Fruit fly (Drosophila melanogaster): Measurements from ENCODE around the gene Osi9.

The Osi9 gene

dm6 chr3R:6254875-6255274, 5.1 kb upstream of the Osi9 start, which contains the start of gene Osi8:
Gene Osi8, plus strand, starts transcription at chr3R:6255175.
- TF ChIP-seq cnc (optimal IDR thresholded peaks at IDR 0.05): no peak
- no peak for TF ChIP-seq cic (GFP tag; optimal IDR thresholded peaks at IDR 0.05)
- no peak for TF ChIP-seq CG7045 (GFP tag; optimal IDR thresholded peaks at IDR 0.05)
- TF ChIP-seq Clk (GFP tag; optimal IDR thresholded peaks at IDR 0.05): no peak
- no peak for TF ChIP-seq Mnt (GFP tag; optimal IDR thresholded peaks at IDR 0.05)
- TF ChIP-seq CG7101 (tag; optimal IDR thresholded peaks at IDR 0.05): no peak
- TF ChIP-seq kay (GFP tag; ENCODE audit: borderline replicate concordance): no peak
- no peak for TF ChIP-seq CG11617 (GFP tag; optimal IDR thresholded peaks at IDR 0.05)
- no peak for TF ChIP-seq CG5204 (GFP tag; optimal IDR thresholded peaks at IDR 0.05)
- TF ChIP-seq toe (GFP tag; optimal IDR thresholded peaks at IDR 0.05): no peak
- TF ChIP-seq Crg-1 (GFP tag; optimal IDR thresholded peaks at IDR 0.05): no peak
- TF ChIP-seq CG14711 (tag; optimal IDR thresholded peaks at IDR 0.05): no peak
- no peak for TF ChIP-seq pad (GFP tag; optimal IDR thresholded peaks at IDR 0.05)
- no peak for TF ChIP-seq bab1 (GFP tag; optimal IDR thresholded peaks at IDR 0.05)
- TF ChIP-seq CG1620 (GFP tag; optimal IDR thresholded peaks at IDR 0.05): no peak
- TF ChIP-seq CG12768 (GFP tag; optimal IDR thresholded peaks at IDR 0.05): no peak
- no peak for TF ChIP-seq tj (GFP tag; optimal IDR thresholded peaks at IDR 0.05)

DNA sequence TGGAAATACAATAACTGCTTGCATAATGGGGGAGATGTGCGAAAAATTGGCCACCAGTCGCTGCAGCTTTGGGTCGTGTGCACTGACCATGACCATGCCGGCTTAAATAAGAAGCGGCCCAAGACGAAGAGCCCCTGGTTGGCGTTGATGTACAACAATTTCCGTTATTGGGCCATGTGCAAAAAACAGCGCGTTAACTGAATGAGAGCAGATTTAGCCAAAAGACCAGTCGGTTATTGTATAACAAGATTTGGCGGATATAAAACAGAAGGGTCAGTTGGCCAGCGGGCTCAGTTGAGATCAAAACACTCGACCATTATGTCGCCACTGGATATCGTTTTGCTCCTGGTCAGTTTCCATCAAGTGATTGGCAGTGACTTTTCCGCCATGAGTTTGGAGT, 3.6 kb downstream of the Osi9 start, which contains the start of gene Osi10a:
Osi10a (plus strand) TSS at position 301 of the 400 bp plus-strand sequence.
- TF ChIP-seq ovo (GFP tag; optimal IDR thresholded peaks at IDR 0.05): no peak
- no peak for TF ChIP-seq CG7045 (GFP tag; optimal IDR thresholded peaks at IDR 0.05)
- no peak for TF ChIP-seq Hr96 (GFP tag; optimal IDR thresholded peaks at IDR 0.05)
- TF ChIP-seq Clk (GFP tag; optimal IDR thresholded peaks at IDR 0.05): no peak
- no peak for TF ChIP-seq cnc (optimal IDR thresholded peaks at IDR 0.05)
- no peak for TF ChIP-seq CG11617 (GFP tag; optimal IDR thresholded peaks at IDR 0.05)
- TF ChIP-seq Crg-1 (GFP tag; optimal IDR thresholded peaks at IDR 0.05): no peak
- TF ChIP-seq bab1 (GFP tag; optimal IDR thresholded peaks at IDR 0.05): no peak
- TF ChIP-seq kay (GFP tag; ENCODE audit: borderline replicate concordance): no peak
- no peak for TF ChIP-seq CG14711 (tag; optimal IDR thresholded peaks at IDR 0.05)
- no peak for TF ChIP-seq Mnt (GFP tag; optimal IDR thresholded peaks at IDR 0.05)

DNA sequence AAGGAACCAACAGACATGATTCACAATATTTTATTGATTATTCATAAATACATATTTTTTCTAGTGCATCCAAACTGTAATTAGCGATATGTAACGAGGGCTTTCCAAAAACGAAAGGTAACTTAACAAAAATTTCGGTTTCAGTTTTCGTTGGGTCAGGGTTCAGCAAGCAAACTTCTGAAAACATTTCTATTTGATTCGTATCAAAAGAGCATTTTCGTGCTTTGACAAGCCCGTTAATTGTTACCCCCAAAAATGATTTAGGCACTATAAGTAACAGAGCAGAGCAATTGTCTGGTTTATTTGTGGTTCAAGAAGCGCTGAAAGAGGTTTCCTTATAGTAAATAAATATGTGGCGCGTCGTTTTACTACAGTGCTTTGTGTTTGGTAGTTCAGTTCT, 5.9 kb downstream of the Osi9 start, which contains the start of gene Osi10b:
Osi10b (plus strand) TSS at position 301 of the 400 bp plus-strand sequence.
- TF ChIP-seq Hr96 (GFP tag; optimal IDR thresholded peaks at IDR 0.05) (no peak), CG14711 (tag; optimal IDR thresholded peaks at IDR 0.05) (no peak), Clk (GFP tag; optimal IDR thresholded peaks at IDR 0.05) (no peak), pad (GFP tag; optimal IDR thresholded peaks at IDR 0.05) (no peak), Crg-1 (GFP tag; optimal IDR thresholded peaks at IDR 0.05) (no peak), CG11617 (GFP tag; optimal IDR thresholded peaks at IDR 0.05) (no peak), toe (GFP tag; optimal IDR thresholded peaks at IDR 0.05) (no peak), cnc (optimal IDR thresholded peaks at IDR 0.05) (no peak), Mnt (GFP tag; optimal IDR thresholded peaks at IDR 0.05) (no peak), CG5204 (GFP tag; optimal IDR thresholded peaks at IDR 0.05) (no peak), CG7101 (tag; optimal IDR thresholded peaks at IDR 0.05) (no peak), cic (GFP tag; optimal IDR thresholded peaks at IDR 0.05) (no peak), CG1620 (GFP tag; optimal IDR thresholded peaks at IDR 0.05) (no peak), tj (GFP tag; optimal IDR thresholded peaks at IDR 0.05) (no peak), CG12768 (GFP tag; optimal IDR thresholded peaks at IDR 0.05) (no peak), kay (GFP tag; ENCODE audit: borderline replicate concordance) (no peak), ovo (GFP tag; optimal IDR thresholded peaks at IDR 0.05) (no peak), CG7045 (GFP tag; optimal IDR thresholded peaks at IDR 0.05) (no peak), bab1 (GFP tag; optimal IDR thresholded peaks at IDR 0.05) (no peak), CG33017 (tag; optimal IDR thresholded peaks at IDR 0.05) (no peak)

- TF ChIP-seq pad (GFP tag; optimal IDR thresholded peaks at IDR 0.05): no peak
- no peak for TF ChIP-seq CG14711 (tag; optimal IDR thresholded peaks at IDR 0.05)
- no peak for TF ChIP-seq toe (GFP tag; optimal IDR thresholded peaks at IDR 0.05)
- TF ChIP-seq CG5204 (GFP tag; optimal IDR thresholded peaks at IDR 0.05): no peak
- no peak for TF ChIP-seq tj (GFP tag; optimal IDR thresholded peaks at IDR 0.05)
- no peak for TF ChIP-seq Hr96 (GFP tag; optimal IDR thresholded peaks at IDR 0.05)
- TF ChIP-seq cic (GFP tag; optimal IDR thresholded peaks at IDR 0.05): no peak
- TF ChIP-seq CG7101 (tag; optimal IDR thresholded peaks at IDR 0.05): no peak
These were observed 8.6 kb downstream of the Osi9 start, which contains the start of gene Osi11 for dm6 chr3R:6268657-6269056. Gene Osi11, minus strand, starts transcription at chr3R:6268757.

dm6 chr3R:6269986-6270385, 10.0 kb downstream of the Osi9 start:
- TF ChIP-seq Mnt (GFP tag; optimal IDR thresholded peaks at IDR 0.05) (no peak), CG33017 (tag; optimal IDR thresholded peaks at IDR 0.05) (no peak), Crg-1 (GFP tag; optimal IDR thresholded peaks at IDR 0.05) (no peak), cic (GFP tag; optimal IDR thresholded peaks at IDR 0.05) (no peak), kay (GFP tag; ENCODE audit: borderline replicate concordance) (no peak), CG7101 (tag; optimal IDR thresholded peaks at IDR 0.05) (no peak), CG1620 (GFP tag; optimal IDR thresholded peaks at IDR 0.05) (no peak), Clk (GFP tag; optimal IDR thresholded peaks at IDR 0.05) (no peak), CG11617 (GFP tag; optimal IDR thresholded peaks at IDR 0.05) (no peak), CG12768 (GFP tag; optimal IDR thresholded peaks at IDR 0.05) (no peak), CG7045 (GFP tag; optimal IDR thresholded peaks at IDR 0.05) (no peak)

- no peak for TF ChIP-seq cnc (optimal IDR thresholded peaks at IDR 0.05)
- no peak for TF ChIP-seq cic (GFP tag; optimal IDR thresholded peaks at IDR 0.05)
- no peak for TF ChIP-seq Crg-1 (GFP tag; optimal IDR thresholded peaks at IDR 0.05)
- no peak for TF ChIP-seq kay (GFP tag; ENCODE audit: borderline replicate concordance)
- no peak for TF ChIP-seq CG14711 (tag; optimal IDR thresholded peaks at IDR 0.05)
- TF ChIP-seq Hr96 (GFP tag; optimal IDR thresholded peaks at IDR 0.05): no peak
- TF ChIP-seq CG11617 (GFP tag; optimal IDR thresholded peaks at IDR 0.05): no peak
- no peak for TF ChIP-seq Clk (GFP tag; optimal IDR thresholded peaks at IDR 0.05)
- TF ChIP-seq pad (GFP tag; optimal IDR thresholded peaks at IDR 0.05): no peak
These were observed 18.2 kb downstream of the Osi9 start, which contains the start of gene Osi12 for dm6 chr3R:6278231-6278630. Gene Osi12, plus strand, starts transcription at chr3R:6278531.

Measured in whole organism, adult.